Worm (Caenorhabditis elegans) whole organism, mixed stage, embryonic: ENCODE data around the gene C25D7.5.

Experiments used
- M03D4.4 ChIP-seq: sonication (generic microtip); optimal IDR thresholded peaks from 2 replicates; lab custom pipeline; 2017; ENCODE audit warnings: mild to moderate bottlenecking, missing genetic modification characterization, missing compliant biosample characterization
- bed-3 ChIP-seq: fragments of 200-800 bp; sonication (Bioruptor generic); optimal IDR thresholded peaks from 3 replicates; lab custom pipeline; 2018; ENCODE audit warnings: mild to moderate bottlenecking, missing genetic modification characterization, moderate library complexity, missing compliant biosample characterization
- blmp-1 ChIP-seq: fragments of 150-350 bp; optimal IDR thresholded peaks from 2 replicates; lab custom pipeline; 2014; ENCODE audit warnings: missing biosample characterization, missing genetic modification characterization
- ceh-43 ChIP-seq: fragments of 200-800 bp; sonication (Bioruptor generic); optimal IDR thresholded peaks from 2 replicates; lab custom pipeline; 2018; ENCODE audit warnings: mild to moderate bottlenecking, missing genetic modification characterization, moderate library complexity, missing compliant biosample characterization
- ceh-83 ChIP-seq: fragments of 200-800 bp; sonication (Bioruptor generic); optimal IDR thresholded peaks from 2 replicates; lab custom pipeline; 2018; ENCODE audit warnings: mild to moderate bottlenecking, missing genetic modification characterization, missing compliant biosample characterization
- ces-1 ChIP-seq: fragments of 150-350 bp; optimal IDR thresholded peaks from 2 replicates; lab custom pipeline; 2014; ENCODE audit warnings: missing biosample characterization, missing genetic modification reagents, missing genetic modification characterization
- cnd-1 ChIP-seq: fragments of 200-800 bp; sonication (Bioruptor generic); optimal IDR thresholded peaks from 2 replicates; lab custom pipeline; 2018; ENCODE audit warnings: mild to moderate bottlenecking, missing genetic modification characterization, missing compliant biosample characterization
- drap-1 ChIP-seq: fragments of 200-800 bp; sonication (Bioruptor generic); optimal IDR thresholded peaks from 3 replicates; lab custom pipeline; 2018; ENCODE audit warnings: mild to moderate bottlenecking, missing genetic modification characterization, missing compliant biosample characterization
- elt-3 ChIP-seq: fragments of 150-350 bp; optimal IDR thresholded peaks from 2 replicates; lab custom pipeline; 2014; ENCODE audit warnings: missing biosample characterization, missing genetic modification characterization
- ham-2 ChIP-seq: fragments of 200-800 bp; sonication (Bioruptor generic); optimal IDR thresholded peaks from 2 replicates; lab custom pipeline; 2018; ENCODE audit warnings: mild to moderate bottlenecking, missing genetic modification characterization, missing compliant biosample characterization
- hlh-1 ChIP-seq: fragments of 150-350 bp; optimal IDR thresholded peaks from 2 replicates; lab custom pipeline; 2014; ENCODE audit warnings: missing biosample characterization, missing genetic modification reagents, missing genetic modification characterization
- lin-32 ChIP-seq: fragments of 200-800 bp; sonication (Bioruptor generic); optimal IDR thresholded peaks from 2 replicates; lab custom pipeline; 2018; ENCODE audit warnings: mild to moderate bottlenecking, missing genetic modification characterization, missing compliant biosample characterization
- lsy-2 ChIP-seq: fragments of 150-350 bp; optimal IDR thresholded peaks from 2 replicates; lab custom pipeline; 2014; ENCODE audit warnings: missing biosample characterization, missing genetic modification characterization
- mab-5 ChIP-seq: fragments of 150-350 bp; optimal IDR thresholded peaks from 2 replicates; lab custom pipeline; 2014; ENCODE audit warnings: missing biosample characterization, missing genetic modification characterization
- mls-2 ChIP-seq: sonication (generic microtip); optimal IDR thresholded peaks from 2 replicates; lab custom pipeline; 2016; ENCODE audit warnings: mild to moderate bottlenecking, missing genetic modification characterization, moderate library complexity, missing compliant biosample characterization
- nhr-2 ChIP-seq: fragments of 150-350 bp; optimal IDR thresholded peaks from 2 replicates; lab custom pipeline; 2014; ENCODE audit warnings: missing biosample characterization, missing genetic modification characterization
- nhr-237 ChIP-seq: fragments of 150-350 bp; optimal IDR thresholded peaks from 2 replicates; lab custom pipeline; 2014; ENCODE audit warnings: missing biosample characterization, missing genetic modification characterization
- nhr-28 ChIP-seq: fragments of 150-350 bp; optimal IDR thresholded peaks from 2 replicates; lab custom pipeline; 2014; ENCODE audit warnings: missing biosample characterization, missing genetic modification characterization
- nhr-76 ChIP-seq: sonication (generic microtip); optimal IDR thresholded peaks from 2 replicates; lab custom pipeline; 2017; ENCODE audit warnings: missing biosample characterization, missing genetic modification characterization
- pha-4 ChIP-seq: fragments of 150-350 bp; optimal IDR thresholded peaks from 2 replicates; lab custom pipeline; 2018; ENCODE audit warnings: missing biosample characterization, missing genetic modification reagents, missing genetic modification characterization
- sem-2 ChIP-seq: fragments of 200-800 bp; sonication (Bioruptor generic); optimal IDR thresholded peaks from 2 replicates; lab custom pipeline; 2018; ENCODE audit warnings: mild to moderate bottlenecking, missing genetic modification characterization, missing compliant biosample characterization
- tbx-8 ChIP-seq: fragments of 200-800 bp; sonication (Bioruptor generic); optimal IDR thresholded peaks from 2 replicates; lab custom pipeline; 2018; ENCODE audit warnings: mild to moderate bottlenecking, missing genetic modification characterization, moderate library complexity, missing compliant biosample characterization
- unc-120 ChIP-seq: sonication (generic microtip); optimal IDR thresholded peaks from 2 replicates; lab custom pipeline; 2017; ENCODE audit warnings: missing genetic modification characterization, missing compliant biosample characterization; ENCODE audit not compliant: poor library complexity, severe bottlenecking
- unc-39 ChIP-seq: fragments of 150-350 bp; optimal IDR thresholded peaks from 2 replicates; lab custom pipeline; 2014; ENCODE audit warnings: missing biosample characterization, missing genetic modification characterization
- unc-62 ChIP-seq: fragments of 150-350 bp; optimal IDR thresholded peaks from 2 replicates; lab custom pipeline; 2014; ENCODE audit warnings: missing biosample characterization, missing genetic modification reagents, missing genetic modification characterization
- ztf-11 ChIP-seq: fragments of 150-350 bp; optimal IDR thresholded peaks from 2 replicates; lab custom pipeline; 2014; ENCODE audit warnings: missing biosample characterization, missing genetic modification characterization

The C25D7.5 gene

ce11 chrV:15052368-15052767, at the start of gene C25D7.5, which contains the start of gene fbxa-82:
Gene C25D7.5 (plus strand): TSS chrV:15052650.
Gene fbxa-82 (minus strand): TSS chrV:15052530.
- TF ChIP-seq nhr-237 (tag; lab: Kevin White, UChicago) (no peak), ham-2 (GFP tag; lab: Kevin White, UChicago) (no peak), lin-32 (GFP tag; lab: Kevin White, UChicago) (no peak)

DNA sequence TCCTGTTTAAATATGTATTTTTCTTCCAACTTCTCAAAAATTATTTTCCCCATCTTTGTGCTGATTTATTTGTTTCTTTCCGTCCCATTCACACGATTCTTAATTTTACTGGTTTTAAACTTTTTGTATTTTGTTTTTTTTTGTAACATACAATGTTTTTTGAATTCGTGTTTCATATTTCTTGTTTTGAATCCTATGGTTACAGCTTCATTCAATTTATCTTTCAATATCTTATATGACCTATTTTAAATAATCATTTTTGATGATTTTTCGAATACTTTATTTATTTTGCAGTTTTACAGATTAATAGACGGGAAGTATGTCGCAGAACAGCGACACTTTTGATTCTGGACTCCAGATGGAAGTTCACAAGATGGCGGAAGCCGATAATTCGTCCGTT, 47.6 kb upstream of the C25D7.5 start, which contains the start of gene hrde-2:
Gene hrde-2 (plus strand): TSS at position 301 of the 400 bp plus-strand sequence.
- TF ChIP-seq ceh-83: no peak
- TF ChIP-seq nhr-76 (tag; lab: Kevin White, UChicago): no peak
- TF ChIP-seq ztf-11 (tag; lab: Kevin White, UChicago): no peak
- no peak for TF ChIP-seq mls-2 (tag; lab: Kevin White, UChicago)

- TF ChIP-seq unc-62 (no peak), nhr-28 (tag; lab: Kevin White, UChicago) (no peak), blmp-1 (tag; lab: Kevin White, UChicago) (no peak), ztf-11 (tag; lab: Kevin White, UChicago) (no peak), ceh-43 (no peak)
These were observed 40.9 kb upstream of the C25D7.5 start, which contains the start of gene nmr-2 for ce11 chrV:15011560-15011959. Gene nmr-2 (minus strand): TSS chrV:15011660.

DNA sequence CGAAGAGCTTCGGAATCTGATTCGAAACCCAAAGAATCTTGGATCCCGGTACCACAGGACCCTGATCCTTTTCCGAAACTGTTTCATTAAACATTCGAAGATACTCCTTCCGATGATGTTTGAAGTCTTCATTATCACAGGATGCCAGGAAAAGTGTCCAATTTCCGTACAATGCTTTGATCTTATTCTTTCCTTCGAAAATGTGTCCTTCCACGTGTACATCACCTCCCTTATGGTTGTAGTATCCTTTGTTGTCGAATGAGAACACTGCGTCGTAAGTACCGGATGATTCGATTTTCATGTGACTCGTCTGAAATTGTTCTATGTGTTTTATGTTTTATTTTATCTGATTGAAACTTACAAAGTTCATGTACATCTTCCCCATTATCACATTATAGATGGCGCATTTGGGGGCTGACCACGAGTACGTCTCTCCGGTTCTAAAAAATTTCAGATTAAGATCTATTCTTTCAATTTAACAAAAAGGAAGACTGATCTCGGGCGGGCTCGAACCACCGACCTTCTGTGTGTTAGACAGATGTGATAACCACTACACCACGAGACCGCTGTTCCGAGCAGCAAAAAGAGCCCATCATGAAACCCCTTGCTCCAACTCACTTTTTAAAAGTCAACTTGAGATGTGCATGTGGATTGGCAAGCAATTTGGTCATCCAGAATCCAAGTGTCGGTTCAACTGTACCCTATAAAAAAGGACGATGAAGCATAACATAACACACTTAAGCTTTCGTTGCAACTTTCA, 39.7 kb upstream of the C25D7.5 start:
- TF ChIP-seq mab-5 (tag; lab: Kevin White, UChicago): no peak
- no peak for TF ChIP-seq elt-3 (tag; lab: Kevin White, UChicago)
- peak; percentile 10 for TF ChIP-seq sem-2 (GFP tag; lab: Kevin White, UChicago)
- TF ChIP-seq lsy-2 (tag; lab: Kevin White, UChicago): no peak

DNA sequence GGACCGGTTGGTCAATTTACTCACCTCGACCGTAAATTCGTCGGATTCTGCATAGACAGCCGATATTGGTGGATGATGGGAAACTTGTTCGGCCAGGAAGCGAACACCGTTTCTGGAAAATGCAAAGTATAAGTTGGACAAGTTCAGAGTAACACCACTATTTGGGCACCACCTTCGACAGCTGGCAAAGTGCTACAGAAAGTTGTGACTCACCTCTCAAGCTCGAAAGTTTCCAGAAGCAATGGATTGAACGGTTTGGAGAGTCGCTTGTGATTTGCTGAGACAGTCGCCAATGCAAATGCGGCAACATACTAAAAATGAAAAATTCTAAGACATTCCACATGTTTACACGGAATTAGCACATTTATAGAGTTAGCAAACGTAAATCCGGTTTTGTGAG, 39.1 kb upstream of the C25D7.5 start:
- TF ChIP-seq nhr-76 (tag; lab: Kevin White, UChicago): no peak
- no peak for TF ChIP-seq ceh-83

DNA sequence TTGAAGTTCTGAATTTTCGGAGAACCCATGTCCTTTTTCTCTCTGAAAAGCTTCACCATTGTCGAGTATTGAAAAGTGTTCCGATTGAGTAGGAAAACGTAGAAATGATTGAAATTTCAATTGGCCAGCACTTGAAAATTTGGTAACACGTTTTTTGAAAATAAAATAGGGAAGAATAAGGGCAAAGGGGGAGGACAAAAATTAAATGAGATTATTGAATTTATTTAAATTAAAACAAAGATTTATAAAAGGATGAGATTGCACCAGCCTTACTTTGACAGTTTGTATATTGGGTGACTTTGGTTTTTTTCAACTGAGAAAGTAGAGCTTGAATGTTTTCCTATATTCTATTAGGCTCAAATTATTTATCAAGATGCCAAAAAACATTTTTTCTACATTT, 38.3 kb upstream of the C25D7.5 start, which contains the start of gene obr-2:
Gene obr-2 (minus strand): TSS at position 101 of the 400 bp plus-strand sequence.
- no peak for TF ChIP-seq M03D4.4 (tag; lab: Kevin White, UChicago)
- TF ChIP-seq pha-4: no peak
- TF ChIP-seq nhr-2 (tag; lab: Kevin White, UChicago): no peak
- no peak for TF ChIP-seq ham-2 (GFP tag; lab: Kevin White, UChicago)
- TF ChIP-seq unc-39 (tag; lab: Kevin White, UChicago): no peak
- TF ChIP-seq blmp-1 (tag; lab: Kevin White, UChicago): no peak
- no peak for TF ChIP-seq cnd-1 (tag; lab: Kevin White, UChicago)
- no peak for TF ChIP-seq nhr-28 (tag; lab: Kevin White, UChicago)
- TF ChIP-seq bed-3 (GFP tag; lab: Kevin White, UChicago): no peak
- TF ChIP-seq ceh-83: no peak
- TF ChIP-seq sem-2 (GFP tag; lab: Kevin White, UChicago): no peak
- TF ChIP-seq ces-1: no peak
- no peak for TF ChIP-seq tbx-8 (GFP tag; lab: Kevin White, UChicago)
- TF ChIP-seq hlh-1 (tag; lab: Kevin White, UChicago): no peak

ce11 chrV:15015799-15016198, 36.7 kb upstream of the C25D7.5 start:
- TF ChIP-seq mls-2 (tag; lab: Kevin White, UChicago) (no peak), unc-120 (peak; percentile 6), drap-1 (GFP tag; lab: Kevin White, UChicago) (no peak)
